Worm (Caenorhabditis elegans) whole organism, midembryonic: ENCODE results near the gene F44A2.5.

Experiments used
- T22C8.4 ChIP-seq: fragments of 200-800 bp; sonication (Bioruptor generic); IDR thresholded peaks from 2 replicates; pipeline ENCODE4 v1.3.6; 2022; ENCODE audit warnings: missing genetic modification characterization, missing compliant biosample characterization
- cog-1 ChIP-seq: sonication (generic microtip); optimal IDR thresholded peaks from 2 replicates; lab custom pipeline; 2016; ENCODE audit warnings: missing genetic modification characterization, missing compliant biosample characterization
- flt-1 ChIP-seq: fragments of 200-800 bp; sonication (Bioruptor generic); IDR thresholded peaks from 2 replicates; pipeline ENCODE4 v1.3.6; 2022; ENCODE audit warnings: missing genetic modification characterization, missing compliant biosample characterization
- klf-2 ChIP-seq: fragments of 200-800 bp; sonication (Bioruptor generic); conservative IDR thresholded peaks from 2 replicates; pipeline ENCODE4 v1.3.6; 2022; ENCODE audit warnings: missing genetic modification reagents, missing genetic modification characterization, missing compliant biosample characterization
- med-1 ChIP-seq: sonication (generic microtip); optimal IDR thresholded peaks from 2 replicates; lab custom pipeline; 2017; ENCODE audit warnings: missing genetic modification characterization, mild to moderate bottlenecking, missing compliant biosample characterization, antibody characterized with exemption, missing genetic modification reagents; ENCODE audit not compliant: insufficient read depth
- ref-1 ChIP-seq: fragments of 200-800 bp; sonication (Bioruptor generic); conservative IDR thresholded peaks from 2 replicates; pipeline ENCODE4 v1.3.6; 2022; ENCODE audit warnings: missing genetic modification reagents, missing genetic modification characterization, missing compliant biosample characterization
- tab-1 ChIP-seq: fragments of 200-800 bp; sonication (Bioruptor generic); IDR thresholded peaks from 2 replicates; pipeline ENCODE4 v1.3.6; 2022; ENCODE audit warnings: missing genetic modification characterization, missing compliant biosample characterization
- ztf-23 ChIP-seq: fragments of 200-800 bp; sonication (Bioruptor generic); IDR thresholded peaks from 2 replicates; pipeline ENCODE4 v1.3.6; 2022; ENCODE audit warnings: missing genetic modification reagents, missing genetic modification characterization, missing compliant biosample characterization
- ztf-29 ChIP-seq: fragments of 200-800 bp; sonication (Bioruptor generic); IDR thresholded peaks from 2 replicates; pipeline ENCODE4 v1.3.6; 2022; ENCODE audit warnings: missing genetic modification reagents, missing genetic modification characterization, missing compliant biosample characterization

Gene F44A2.5

ce11 chrV:9297332-9297731 is at the start of gene F44A2.5:
F44A2.5 (plus strand) TSS chrV:9297632.
- TF ChIP-seq ztf-23 (GFP tag; lab: Robert Waterston, UW) (no peak), flt-1 (GFP tag; lab: Robert Waterston, UW) (no peak), ztf-29 (GFP tag; lab: Robert Waterston, UW) (no peak), tab-1 (GFP tag; lab: Robert Waterston, UW) (no peak), ref-1 (GFP tag; lab: Robert Waterston, UW) (no peak), cog-1 (no peak), T22C8.4 (GFP tag; lab: Robert Waterston, UW) (no peak), klf-2 (GFP tag; lab: Robert Waterston, UW) (no peak), med-1 (GFP tag; lab: Kevin White, UChicago) (no peak)

- TF ChIP-seq ztf-29 (GFP tag; lab: Robert Waterston, UW) = no peak
- TF ChIP-seq T22C8.4 (GFP tag; lab: Robert Waterston, UW) = no peak
- no peak for TF ChIP-seq klf-2 (GFP tag; lab: Robert Waterston, UW)
- TF ChIP-seq tab-1 (GFP tag; lab: Robert Waterston, UW) = no peak
- no peak for TF ChIP-seq flt-1 (GFP tag; lab: Robert Waterston, UW)
- TF ChIP-seq cog-1 = no peak
- no peak for TF ChIP-seq ztf-23 (GFP tag; lab: Robert Waterston, UW)
- no peak for TF ChIP-seq med-1 (GFP tag; lab: Kevin White, UChicago)
- TF ChIP-seq ref-1 (GFP tag; lab: Robert Waterston, UW) = no peak
These were observed 48.2 kb upstream of the F44A2.5 start, which contains the start of gene str-94 for ce11 chrV:9249206-9249605. str-94 (minus strand) TSS chrV:9249306.

- no peak for TF ChIP-seq tab-1 (GFP tag; lab: Robert Waterston, UW)
- TF ChIP-seq T22C8.4 (GFP tag; lab: Robert Waterston, UW) = no peak
- TF ChIP-seq ztf-23 (GFP tag; lab: Robert Waterston, UW) = no peak
- no peak for TF ChIP-seq flt-1 (GFP tag; lab: Robert Waterston, UW)
- no peak for TF ChIP-seq ztf-29 (GFP tag; lab: Robert Waterston, UW)
- no peak for TF ChIP-seq med-1 (GFP tag; lab: Kevin White, UChicago)
- no peak for TF ChIP-seq cog-1
- TF ChIP-seq ref-1 (GFP tag; lab: Robert Waterston, UW) = no peak
- TF ChIP-seq klf-2 (GFP tag; lab: Robert Waterston, UW) = no peak
These were observed 47.5 kb upstream of the F44A2.5 start, which contains the start of gene ptd-2 for ce11 chrV:9249932-9250331. ptd-2 (plus strand) TSS chrV:9250232.

ce11 chrV:9254012-9254696 is 43.3 kb upstream of the F44A2.5 start, which contains the start of gene F07C3.9:
F07C3.9 (minus strand) TSS chrV:9254646.
- TF ChIP-seq flt-1 (GFP tag; lab: Robert Waterston, UW) = no peak
- TF ChIP-seq tab-1 (GFP tag; lab: Robert Waterston, UW) = no peak
- no peak for TF ChIP-seq T22C8.4 (GFP tag; lab: Robert Waterston, UW)
- TF ChIP-seq klf-2 (GFP tag; lab: Robert Waterston, UW) = no peak
- TF ChIP-seq ztf-23 (GFP tag; lab: Robert Waterston, UW) = no peak
- no peak for TF ChIP-seq ztf-29 (GFP tag; lab: Robert Waterston, UW)
- no peak for TF ChIP-seq med-1 (GFP tag; lab: Kevin White, UChicago)
- TF ChIP-seq ref-1 (GFP tag; lab: Robert Waterston, UW) = no peak
- TF ChIP-seq cog-1 = no peak

ce11 chrV:9255480-9255879 is 42.0 kb upstream of the F44A2.5 start:
- TF ChIP-seq flt-1 (GFP tag; lab: Robert Waterston, UW) (no peak), ztf-29 (GFP tag; lab: Robert Waterston, UW) (no peak)

ce11 chrV:9257467-9257866 is 40.0 kb upstream of the F44A2.5 start, which contains the start of gene F07C3.16:
F07C3.16 (minus strand) TSS chrV:9257567.
- TF ChIP-seq med-1 (GFP tag; lab: Kevin White, UChicago) = no peak

ce11 chrV:9260411-9260810 is 37.0 kb upstream of the F44A2.5 start:
- TF ChIP-seq klf-2 (GFP tag; lab: Robert Waterston, UW) = no peak
- TF ChIP-seq ztf-23 (GFP tag; lab: Robert Waterston, UW) = no peak
- TF ChIP-seq flt-1 (GFP tag; lab: Robert Waterston, UW) = no peak
- TF ChIP-seq cog-1 = no peak
- TF ChIP-seq T22C8.4 (GFP tag; lab: Robert Waterston, UW) = no peak
- no peak for TF ChIP-seq ref-1 (GFP tag; lab: Robert Waterston, UW)
- TF ChIP-seq ztf-29 (GFP tag; lab: Robert Waterston, UW) = no peak
- TF ChIP-seq med-1 (GFP tag; lab: Kevin White, UChicago) = no peak
- no peak for TF ChIP-seq tab-1 (GFP tag; lab: Robert Waterston, UW)

ce11 chrV:9261492-9261891 is 35.9 kb upstream of the F44A2.5 start, which contains the start of gene nhr-36:
nhr-36 (minus strand) TSS chrV:9261592.
- TF ChIP-seq tab-1 (GFP tag; lab: Robert Waterston, UW) = no peak
- no peak for TF ChIP-seq klf-2 (GFP tag; lab: Robert Waterston, UW)
- TF ChIP-seq T22C8.4 (GFP tag; lab: Robert Waterston, UW) = no peak
- TF ChIP-seq ref-1 (GFP tag; lab: Robert Waterston, UW) = no peak
- no peak for TF ChIP-seq ztf-29 (GFP tag; lab: Robert Waterston, UW)
- TF ChIP-seq med-1 (GFP tag; lab: Kevin White, UChicago) = no peak
- TF ChIP-seq cog-1 = no peak
- no peak for TF ChIP-seq ztf-23 (GFP tag; lab: Robert Waterston, UW)
- TF ChIP-seq flt-1 (GFP tag; lab: Robert Waterston, UW) = no peak

ce11 chrV:9262708-9263107 is 34.7 kb upstream of the F44A2.5 start:
- no peak for TF ChIP-seq T22C8.4 (GFP tag; lab: Robert Waterston, UW)
- TF ChIP-seq ztf-23 (GFP tag; lab: Robert Waterston, UW) = no peak
- TF ChIP-seq flt-1 (GFP tag; lab: Robert Waterston, UW) = no peak
- no peak for TF ChIP-seq ref-1 (GFP tag; lab: Robert Waterston, UW)
- no peak for TF ChIP-seq ztf-29 (GFP tag; lab: Robert Waterston, UW)
- TF ChIP-seq med-1 (GFP tag; lab: Kevin White, UChicago) = no peak
- no peak for TF ChIP-seq tab-1 (GFP tag; lab: Robert Waterston, UW)
- TF ChIP-seq klf-2 (GFP tag; lab: Robert Waterston, UW) = no peak
- TF ChIP-seq cog-1 = no peak
